Worm (Caenorhabditis elegans) whole organism, L1 larva: ENCODE results near the gene F43G6.10.

Source experiments
- C04F5.9 ChIP-seq: sonication (generic microtip); optimal IDR thresholded peaks from 2 replicates; lab custom pipeline; 2016; ENCODE audit warnings: missing genetic modification characterization, missing compliant biosample characterization
- efl-1 ChIP-seq, 4 experiments: fragments of 150-350 bp; optimal IDR thresholded peaks in 3 of 4; peaks in 1 of 4; 1 replicate in 1 of 4; 2 replicates in 3 of 4; lab custom pipeline; 2014; ENCODE audit warnings: missing biosample characterization in 2 of 4, missing genetic modification characterization in 2 of 4, missing genetic modification reagents in 2 of 4
- egl-27 ChIP-seq, 2 experiments: fragments of 150-350 bp in 1 of 2; sonication (generic microtip); optimal IDR thresholded peaks; 3 replicates each; lab custom pipeline; 2017 to 2018; ENCODE audit warnings: missing biosample characterization in 2 of 2, missing genetic modification characterization in 2 of 2, missing genetic modification reagents in 2 of 2
- elt-3 ChIP-seq, 6 experiments: fragments of 150-350 bp in 1 of 6; sonication (generic microtip); optimal IDR thresholded peaks; 2 replicates each; lab custom pipeline; 2017 to 2018; ENCODE audit warnings: missing biosample characterization in 6 of 6, missing genetic modification characterization in 6 of 6, inconsistent platforms in 1 of 6
- hpl-2 ChIP-seq: fragments of 150-350 bp; optimal IDR thresholded peaks from 2 replicates; lab custom pipeline; 2014; ENCODE audit warnings: missing biosample characterization, missing genetic modification reagents, missing genetic modification characterization
- jun-1 ChIP-seq: fragments of 150-350 bp; optimal IDR thresholded peaks from 2 replicates; lab custom pipeline; 2014; ENCODE audit warnings: missing biosample characterization, missing genetic modification reagents, missing genetic modification characterization
- lsy-2 ChIP-seq, 2 experiments: fragments of 150-350 bp; optimal IDR thresholded peaks; 2 replicates each; lab custom pipeline; 2014; ENCODE audit warnings: missing biosample characterization in 2 of 2, missing genetic modification characterization in 2 of 2
- nhr-237 ChIP-seq: fragments of 150-350 bp; optimal IDR thresholded peaks from 2 replicates; lab custom pipeline; 2014; ENCODE audit warnings: missing biosample characterization, missing genetic modification characterization
- nhr-90 ChIP-seq: sonication (generic microtip); optimal IDR thresholded peaks from 2 replicates; lab custom pipeline; 2016; ENCODE audit warnings: mild to moderate bottlenecking, missing genetic modification characterization, missing compliant biosample characterization; ENCODE audit not compliant: poor library complexity
- unc-62 ChIP-seq: fragments of 150-350 bp; optimal IDR thresholded peaks from 2 replicates; lab custom pipeline; 2014; ENCODE audit warnings: missing biosample characterization, missing genetic modification reagents, missing genetic modification characterization

DNA sequence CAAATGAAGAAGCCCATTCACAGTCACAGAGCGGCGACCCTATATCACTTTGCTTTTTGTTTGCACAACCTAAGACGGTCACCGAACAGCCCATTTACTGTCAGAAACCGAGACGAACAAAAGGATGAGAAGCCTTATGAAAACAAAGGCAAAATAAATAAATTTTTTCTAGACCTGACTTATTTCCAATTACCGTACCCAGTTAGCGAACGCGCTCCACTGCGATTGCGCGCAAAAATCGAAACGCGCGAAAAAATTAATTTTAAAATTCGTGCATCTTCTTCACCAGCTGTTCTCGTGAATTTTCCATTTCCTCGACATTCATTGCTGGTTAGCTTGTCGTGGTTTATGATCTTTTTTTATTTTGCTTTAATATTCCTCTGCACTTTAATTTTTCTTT lies 26.7 kb upstream of the F43G6.10 start, which contains the start of gene F43G6.16:
- TF ChIP-seq efl-1 (optimal IDR thresholded peaks at IDR 0.05; lab: Kevin White, UChicago) (peak; percentile 41 to 43), efl-1 (GFP tag; optimal IDR thresholded peaks at IDR 0.05 in 1 of 2; lab: Kevin White, UChicago) (peak; percentile 58 to 94), C04F5.9 (tag; lab: Kevin White, UChicago) (no peak), lsy-2 (tag; optimal IDR thresholded peaks at IDR 0.05; lab: Kevin White, UChicago) (peak; percentile 41 to 97), nhr-237 (tag; lab: Kevin White, UChicago) (no peak), nhr-90 (no peak), hpl-2 (GFP tag; lab: Kevin White, UChicago) (no peak), egl-27 (tag; optimal IDR thresholded peaks at IDR 0.05; lab: Kevin White, UChicago) (no peak), jun-1 (no peak), unc-62 (GFP tag; lab: Kevin White, UChicago) (no peak), elt-3 (tag; optimal IDR thresholded peaks at IDR 0.05; lab: Kevin White, UChicago) (no peak)
